Worm (Caenorhabditis elegans) whole organism, L4 larva: Measurements from ENCODE around the gene C07A9.10.

Experiments used
- egl-27 ChIP-seq: sonication (generic microtip); optimal IDR thresholded peaks from 3 replicates; lab custom pipeline; 2017; ENCODE audit warnings: missing biosample characterization, missing genetic modification reagents, missing genetic modification characterization
- lin-15B ChIP-seq: fragments of 150-350 bp; sonication (generic microtip); optimal IDR thresholded peaks from 3 replicates; lab custom pipeline; 2014; ENCODE audit warnings: missing biosample characterization, missing genetic modification characterization
- skn-1 ChIP-seq: fragments of 150-350 bp; optimal IDR thresholded peaks from 2 replicates; lab custom pipeline; 2014; ENCODE audit warnings: missing biosample characterization, missing genetic modification characterization
- zip-2 ChIP-seq: fragments of 150-350 bp; optimal IDR thresholded peaks from 2 replicates; lab custom pipeline; 2014; ENCODE audit warnings: missing biosample characterization, missing genetic modification characterization

DNA sequence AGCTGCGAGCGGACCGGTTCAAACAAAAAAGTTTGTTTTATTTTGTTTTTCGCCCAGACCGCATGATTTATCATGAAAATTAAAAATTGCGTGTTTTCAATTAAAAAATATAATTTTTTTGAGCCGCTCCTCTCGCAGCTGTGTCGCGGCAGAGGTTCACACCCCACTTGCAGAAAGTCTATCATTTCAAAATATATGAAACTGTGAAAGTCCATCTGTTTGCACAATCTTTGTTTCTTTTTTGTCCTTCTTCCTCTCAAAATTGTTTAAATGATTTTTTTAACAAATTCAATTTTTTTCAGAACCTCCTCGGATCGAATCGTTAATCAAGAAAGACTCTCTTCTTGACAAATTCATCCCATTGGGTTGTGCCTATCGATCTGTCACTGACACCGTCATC, 13.7 kb upstream of the C07A9.10 start, which contains the start of gene tlk-1:
- TF ChIP-seq lin-15B (tag; lab: Kevin White, UChicago), result no peak
- no peak for TF ChIP-seq egl-27
- no peak for TF ChIP-seq zip-2 (tag; lab: Kevin White, UChicago)
- TF ChIP-seq skn-1, result no peak
